Fruit fly (Drosophila melanogaster) whole organism, embryonic: ENCODE results near the gene RpS20.

ENCODE experiments used
- Asciz ChIP-seq: fragments of 200-800 bp; sonication (Bioruptor generic); optimal IDR thresholded peaks from 2 replicates; lab custom pipeline; 2017; ENCODE audit warnings: missing biosample characterization, mild to moderate bottlenecking, missing genetic modification characterization, missing genetic modification reagents
- B-H2 ChIP-seq: fragments of 200-800 bp; sonication (Bioruptor generic); optimal IDR thresholded peaks from 2 replicates; lab custom pipeline; 2018; ENCODE audit warnings: missing biosample characterization, mild to moderate bottlenecking, missing genetic modification characterization
- CG10147 ChIP-seq: fragments of 200-800 bp; sonication (Bioruptor generic); optimal IDR thresholded peaks from 2 replicates; lab custom pipeline; 2019; ENCODE audit warnings: missing biosample characterization, mild to moderate bottlenecking, missing genetic modification characterization, moderate library complexity
- CG10267 ChIP-seq: fragments of 200-800 bp; sonication (Bioruptor generic); optimal IDR thresholded peaks from 2 replicates; lab custom pipeline; 2018; ENCODE audit warnings: missing biosample characterization, mild to moderate bottlenecking, missing genetic modification characterization, moderate library complexity
- CG10274 ChIP-seq: fragments of 200-800 bp; sonication (Bioruptor generic); optimal IDR thresholded peaks from 3 replicates; lab custom pipeline; 2017; ENCODE audit warnings: missing biosample characterization, mild to moderate bottlenecking, missing genetic modification characterization
- CG11560 ChIP-seq: fragments of 200-800 bp; sonication (Bioruptor generic); IDR thresholded peaks from 3 replicates; pipeline ENCODE4 v1.3.6; 2022; ENCODE audit warnings: missing biosample characterization, missing genetic modification characterization
- CG12391 ChIP-seq: fragments of 200-800 bp; sonication (Bioruptor generic); optimal IDR thresholded peaks from 3 replicates; lab custom pipeline; 2018; ENCODE audit warnings: missing biosample characterization, mild to moderate bottlenecking, missing genetic modification characterization, moderate library complexity
- CG13296 ChIP-seq: fragments of 200-800 bp; sonication (Bioruptor generic); optimal IDR thresholded peaks from 3 replicates; lab custom pipeline; 2018; ENCODE audit warnings: missing biosample characterization, mild to moderate bottlenecking, missing genetic modification characterization
- CG14710 ChIP-seq: fragments of 200-800 bp; sonication (Bioruptor generic); optimal IDR thresholded peaks from 3 replicates; lab custom pipeline; 2019; ENCODE audit warnings: missing biosample characterization, mild to moderate bottlenecking, missing genetic modification characterization, moderate library complexity
- CG15479 ChIP-seq: fragments of 200-800 bp; sonication (Bioruptor generic); optimal IDR thresholded peaks from 3 replicates; lab custom pipeline; 2019; ENCODE audit warnings: missing biosample characterization, mild to moderate bottlenecking, missing genetic modification characterization, moderate library complexity
- CG18262 ChIP-seq: fragments of 200-800 bp; optimal IDR thresholded peaks from 3 replicates; lab custom pipeline; 2019; ENCODE audit warnings: missing biosample characterization, mild to moderate bottlenecking, missing genetic modification characterization, moderate library complexity
- CG30403 ChIP-seq: fragments of 200-800 bp; sonication (Bioruptor generic); optimal IDR thresholded peaks from 3 replicates; lab custom pipeline; 2016; ENCODE audit warnings: missing biosample characterization, missing genetic modification characterization
- CG4617 ChIP-seq: fragments of 200-800 bp; sonication (Bioruptor generic); optimal IDR thresholded peaks from 3 replicates; lab custom pipeline; 2016; ENCODE audit warnings: missing biosample characterization, missing genetic modification characterization, borderline replicate concordance
- CG6683 ChIP-seq: fragments of 200-800 bp; sonication (Bioruptor generic); optimal IDR thresholded peaks from 2 replicates; lab custom pipeline; 2017; ENCODE audit warnings: missing biosample characterization, mild to moderate bottlenecking, missing genetic modification characterization, missing genetic modification reagents
- CG6791 ChIP-seq: fragments of 200-800 bp; sonication (Bioruptor generic); IDR thresholded peaks from 3 replicates; pipeline ENCODE4 v1.3.6; 2022; ENCODE audit warnings: missing biosample characterization, missing genetic modification characterization; ENCODE audit not compliant: partially characterized antibody
- CG7556 ChIP-seq: fragments of 200-800 bp; sonication (Bioruptor generic); optimal IDR thresholded peaks from 2 replicates; lab custom pipeline; 2017; ENCODE audit warnings: missing biosample characterization, mild to moderate bottlenecking, missing genetic modification characterization
- CG7786 ChIP-seq: fragments of 200-800 bp; sonication (Bioruptor generic); optimal IDR thresholded peaks from 2 replicates; lab custom pipeline; 2016; ENCODE audit warnings: missing biosample characterization, missing genetic modification characterization
- CG9609 ChIP-seq: fragments of 200-800 bp; sonication (Bioruptor generic); optimal IDR thresholded peaks from 3 replicates; lab custom pipeline; 2016; ENCODE audit warnings: missing biosample characterization, missing genetic modification characterization
- CG9876 ChIP-seq: fragments of 200-800 bp; sonication (Bioruptor generic); optimal IDR thresholded peaks from 2 replicates; lab custom pipeline; 2016; ENCODE audit warnings: missing biosample characterization, missing genetic modification characterization
- Chrac-16 ChIP-seq: fragments of 200-800 bp; sonication (Bioruptor generic); optimal IDR thresholded peaks from 3 replicates; lab custom pipeline; 2016; ENCODE audit warnings: missing biosample characterization, missing genetic modification characterization
- CoRest ChIP-seq: fragments of 200-800 bp; sonication (Bioruptor generic); optimal IDR thresholded peaks from 3 replicates; lab custom pipeline; 2018; ENCODE audit warnings: missing biosample characterization, mild to moderate bottlenecking, missing genetic modification characterization, moderate library complexity
- CrebB ChIP-seq: fragments of 200-800 bp; sonication (Bioruptor generic); optimal IDR thresholded peaks from 3 replicates; lab custom pipeline; 2018; ENCODE audit warnings: missing biosample characterization, mild to moderate bottlenecking, missing genetic modification characterization
- Dbx ChIP-seq: fragments of 200-800 bp; sonication (Bioruptor generic); IDR thresholded peaks from 3 replicates; pipeline ENCODE4 v1.3.6; 2022; ENCODE audit warnings: missing biosample characterization, missing genetic modification characterization
- Dek ChIP-seq: fragments of 200-800 bp; sonication (Bioruptor generic); optimal IDR thresholded peaks from 3 replicates; lab custom pipeline; 2019; ENCODE audit warnings: missing biosample characterization, mild to moderate bottlenecking, missing genetic modification characterization, moderate library complexity
- Dll ChIP-seq: fragments of 200-800 bp; sonication (Bioruptor generic); IDR thresholded peaks from 4 replicates; pipeline ENCODE4 v1.3.6; 2022; ENCODE audit warnings: missing biosample characterization, missing genetic modification characterization; ENCODE audit not compliant: partially characterized antibody
- Dp ChIP-seq: fragments of 200-800 bp; sonication (Bioruptor generic); optimal IDR thresholded peaks from 2 replicates; lab custom pipeline; 2018; ENCODE audit warnings: missing biosample characterization, mild to moderate bottlenecking, missing genetic modification characterization, moderate library complexity
- Ets65A ChIP-seq: fragments of 200-800 bp; sonication (Bioruptor generic); peaks from one replicate; lab custom pipeline; 2016; ENCODE audit warnings: missing biosample characterization, missing genetic modification characterization
- Hey ChIP-seq: fragments of 200-800 bp; sonication (Bioruptor generic); optimal IDR thresholded peaks from 3 replicates; lab custom pipeline; 2018; ENCODE audit warnings: missing biosample characterization, mild to moderate bottlenecking, missing genetic modification characterization
- Lim3 ChIP-seq: fragments of 200-800 bp; sonication (Bioruptor generic); IDR thresholded peaks from 2 replicates; pipeline ENCODE4 v1.3.6; 2022; ENCODE audit warnings: missing biosample characterization, missing genetic modification characterization
- Max ChIP-seq: fragments of 200-800 bp; sonication (Bioruptor generic); optimal IDR thresholded peaks from 2 replicates; lab custom pipeline; 2016; ENCODE audit warnings: missing biosample characterization, mild to moderate bottlenecking, missing genetic modification characterization
- NFAT ChIP-seq: fragments of 200-800 bp; sonication (Bioruptor generic); IDR thresholded peaks from 2 replicates; pipeline ENCODE4 v1.3.6; 2022; ENCODE audit warnings: missing biosample characterization, missing genetic modification characterization
- Nf-YC ChIP-seq: fragments of 200-800 bp; optimal IDR thresholded peaks from 3 replicates; lab custom pipeline; 2019; ENCODE audit warnings: missing biosample characterization, mild to moderate bottlenecking, missing genetic modification characterization, moderate library complexity
- Sry-δ ChIP-seq: fragments of 200-800 bp; sonication (Bioruptor generic); optimal IDR thresholded peaks from 2 replicates; lab custom pipeline; 2016; ENCODE audit warnings: missing biosample characterization, missing genetic modification characterization
- ash1 ChIP-seq: fragments of 200-800 bp; sonication (Bioruptor generic); optimal IDR thresholded peaks from 2 replicates; lab custom pipeline; 2018; ENCODE audit warnings: missing biosample characterization, mild to moderate bottlenecking, missing genetic modification characterization
- cato ChIP-seq: fragments of 200-800 bp; sonication (Bioruptor generic); optimal IDR thresholded peaks from 2 replicates; lab custom pipeline; 2016; ENCODE audit warnings: missing biosample characterization, missing genetic modification characterization, borderline replicate concordance
- chinmo ChIP-seq: fragments of 200-800 bp; sonication (Bioruptor generic); IDR thresholded peaks from 4 replicates; pipeline ENCODE4 v1.3.6; 2022; ENCODE audit warnings: missing biosample characterization, missing genetic modification characterization; ENCODE audit not compliant: partially characterized antibody
- dmrt11E ChIP-seq: fragments of 200-800 bp; sonication (Bioruptor generic); optimal IDR thresholded peaks from 3 replicates; lab custom pipeline; 2018; ENCODE audit warnings: missing biosample characterization, mild to moderate bottlenecking, missing genetic modification characterization, moderate library complexity
- dmrt99B ChIP-seq: fragments of 200-800 bp; sonication (Bioruptor generic); optimal IDR thresholded peaks from 2 replicates; lab custom pipeline; 2018; ENCODE audit warnings: missing biosample characterization, mild to moderate bottlenecking, missing genetic modification characterization, moderate library complexity
- en ChIP-seq: fragments of 200-800 bp; sonication (Bioruptor generic); optimal IDR thresholded peaks from 2 replicates; lab custom pipeline; 2016; ENCODE audit warnings: missing biosample characterization, missing genetic modification characterization
- ftz-f1 ChIP-seq: fragments of 200-800 bp; sonication (Bioruptor generic); optimal IDR thresholded peaks from 2 replicates; lab custom pipeline; 2016; ENCODE audit warnings: missing biosample characterization, missing genetic modification characterization
- hbn ChIP-seq: fragments of 200-800 bp; sonication (Bioruptor generic); IDR thresholded peaks from 2 replicates; pipeline ENCODE4 v1.3.6; 2022; ENCODE audit warnings: missing biosample characterization, missing genetic modification characterization; ENCODE audit not compliant: partially characterized antibody
- insv ChIP-seq, 2 experiments: fragments of 200-800 bp; sonication (Bioruptor generic); optimal IDR thresholded peaks; 3 replicates each; lab custom pipeline; 2016 to 2018; ENCODE audit warnings: missing biosample characterization in 2 of 2, missing genetic modification characterization in 2 of 2
- nerfin-1 ChIP-seq: fragments of 200-800 bp; sonication (Bioruptor generic); optimal IDR thresholded peaks from 3 replicates; lab custom pipeline; 2019; ENCODE audit warnings: missing biosample characterization, mild to moderate bottlenecking, missing genetic modification characterization, moderate library complexity
- repo ChIP-seq: fragments of 200-800 bp; sonication (Bioruptor generic); optimal IDR thresholded peaks from 2 replicates; lab custom pipeline; 2016; ENCODE audit warnings: missing biosample characterization, missing genetic modification characterization
- rib ChIP-seq: fragments of 200-800 bp; sonication (Bioruptor generic); IDR thresholded peaks from 2 replicates; pipeline ENCODE4 v1.3.6; 2022; ENCODE audit warnings: missing biosample characterization, missing genetic modification characterization
- slbo ChIP-seq: fragments of 200-800 bp; sonication (Bioruptor generic); IDR thresholded peaks from 2 replicates; pipeline ENCODE4 v1.3.6; 2022; ENCODE audit warnings: missing biosample characterization, missing genetic modification characterization
- tll ChIP-seq, 2 experiments: fragments of 200-800 bp in 1 of 2; fragments of >200 bp in 1 of 2; sonication (Bioruptor generic) in 1 of 2; optimal IDR thresholded peaks; 2 replicates each; lab custom pipeline; 2017 to 2019; ENCODE audit warnings: missing biosample characterization in 2 of 2, missing genetic modification characterization in 2 of 2, mild to moderate bottlenecking in 1 of 2, moderate library complexity in 1 of 2
- unc-4 ChIP-seq: fragments of 200-800 bp; sonication (Bioruptor generic); IDR thresholded peaks from 2 replicates; pipeline ENCODE4 v1.3.6; 2022; ENCODE audit warnings: missing biosample characterization, missing genetic modification characterization; ENCODE audit not compliant: partially characterized antibody

RpS20 gene

DNA sequence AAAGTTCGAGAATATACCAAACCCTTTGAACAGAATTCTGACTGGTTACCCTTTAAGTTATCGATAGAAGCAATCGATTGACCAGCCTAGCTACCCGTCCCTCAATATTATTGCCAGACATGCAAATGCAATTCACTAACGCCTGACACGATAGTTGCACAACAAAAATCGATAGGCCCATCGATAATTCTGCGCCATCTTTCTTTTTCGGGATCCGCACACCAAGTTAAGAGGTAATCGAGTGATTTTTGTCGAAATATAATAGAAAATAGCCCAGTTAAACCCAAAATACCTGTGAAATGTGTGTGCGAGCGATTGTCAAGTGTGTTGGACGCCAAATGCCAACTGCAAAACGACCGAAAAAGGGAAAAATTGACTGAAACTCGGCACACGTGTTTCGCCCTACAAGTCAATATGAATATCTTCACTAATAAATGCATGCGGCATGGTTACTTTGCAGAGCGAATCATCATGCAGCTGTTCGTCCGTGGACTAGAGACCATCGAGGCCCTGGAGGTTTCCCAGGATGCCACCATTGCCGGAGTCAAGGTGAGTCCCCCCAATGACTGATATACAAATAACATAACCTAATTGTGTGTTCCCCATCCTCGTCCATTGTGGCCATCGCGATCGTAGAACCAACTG lies 28.5 kb downstream of the RpS20 start, which contains the start of gene RpS30 (continued):
- TF ChIP-seq CG4617 (GFP tag; lab: Kevin White, UChicago) (peak; percentile 74), hbn (GFP tag; lab: Robert Waterston, UW) (peak; percentile 96), tll (GFP tag; optimal IDR thresholded peaks at IDR 0.05; lab: Kevin White, UChicago) (peak in 1 of 2 experiments; percentile 31), dmrt11E (peak; percentile 48), cato (GFP tag; lab: Kevin White, UChicago) (no peak), CoRest (tag; lab: Kevin White, UChicago) (peak; percentile 68), B-H2 (GFP tag; lab: Kevin White, UChicago) (peak; percentile 65), Dbx (peak; percentile 74; the same call in 2 of the 3 replicates), insv (GFP tag; optimal IDR thresholded peaks at IDR 0.05; lab: Kevin White, UChicago) (peak in 1 of 2 experiments; percentile 10), slbo (GFP tag; lab: Robert Waterston, UW) (peak; percentile 49), CG6683 (GFP tag; lab: Kevin White, UChicago) (no peak), unc-4 (GFP tag; lab: Robert Waterston, UW) (peak; percentile 98), Lim3 (GFP tag; lab: Robert Waterston, UW) (no peak), Sry-δ (peak; percentile 95), nerfin-1 (tag; lab: Kevin White, UChicago) (peak; percentile 34), Ets65A (GFP tag; lab: Kevin White, UChicago) (peak; percentile 93), Chrac-16 (GFP tag; lab: Kevin White, UChicago) (no peak), CG6791 (GFP tag; lab: Robert Waterston, UW) (peak; percentile 97), CG30403 (GFP tag; lab: Kevin White, UChicago) (peak; percentile 24), CG18262 (tag; lab: Kevin White, UChicago) (peak; percentile 40), Dp (GFP tag; lab: Kevin White, UChicago) (peak; percentile 61), Dek (peak; percentile 16), en (GFP tag; lab: Kevin White, UChicago) (no peak), Max (GFP tag; lab: Kevin White, UChicago) (peak; percentile 49), NFAT (GFP tag; lab: Robert Waterston, UW) (peak; percentile 58; the same call in 1 of the 2 replicates), CG11560 (tag; lab: Robert Waterston, UW) (peak; percentile 80; the same call in 2 of the 3 replicates), CG10147 (GFP tag; lab: Kevin White, UChicago) (peak; percentile 51), CG10274 (no peak), repo (GFP tag; lab: Kevin White, UChicago) (peak; percentile 4), CG7786 (GFP tag; lab: Kevin White, UChicago) (peak; percentile 10), chinmo (GFP tag; lab: Robert Waterston, UW) (peak; percentile 94), Asciz (GFP tag; lab: Kevin White, UChicago) (no peak), CG10267 (tag; lab: Kevin White, UChicago) (peak; percentile 74), Dll (GFP tag; lab: Robert Waterston, UW) (peak; percentile 95), CG14710 (tag; lab: Kevin White, UChicago) (peak; percentile 80), ash1 (GFP tag; lab: Kevin White, UChicago) (no peak), CG9609 (GFP tag; lab: Kevin White, UChicago) (peak; percentile 26), CrebB (tag; lab: Kevin White, UChicago) (peak; percentile 30), CG12391 (tag; lab: Kevin White, UChicago) (peak; percentile 56), CG9876 (GFP tag; lab: Kevin White, UChicago) (peak; percentile 43), Nf-YC (tag; lab: Kevin White, UChicago) (peak; percentile 69), Hey (peak; percentile 69), ftz-f1 (peak; percentile 37), CG15479 (peak; percentile 89), rib (GFP tag; lab: Robert Waterston, UW) (0 out of 2 replicates have a peak, but pooled peaks have one; percentile 41), dmrt99B (tag; lab: Kevin White, UChicago) (no peak), CG7556 (GFP tag; lab: Kevin White, UChicago) (no peak), CG13296 (peak; percentile 11)
